Worm (Caenorhabditis elegans) whole organism, L2 larva: ENCODE results near the gene gst-32.

Experiments
- fos-1 ChIP-seq: fragments of 150-350 bp; optimal IDR thresholded peaks from 2 replicates; lab custom pipeline; 2014; ENCODE audit warnings: missing biosample characterization, missing genetic modification characterization
- lin-11 ChIP-seq: fragments of 150-350 bp; sonication (generic microtip); optimal IDR thresholded peaks from 2 replicates; lab custom pipeline; 2014; ENCODE audit warnings: missing biosample characterization, missing genetic modification characterization, inconsistent platforms, mixed read lengths
- zag-1 ChIP-seq: fragments of 150-350 bp; optimal IDR thresholded peaks from 2 replicates; lab custom pipeline; 2014; ENCODE audit warnings: missing biosample characterization, missing genetic modification characterization

DNA sequence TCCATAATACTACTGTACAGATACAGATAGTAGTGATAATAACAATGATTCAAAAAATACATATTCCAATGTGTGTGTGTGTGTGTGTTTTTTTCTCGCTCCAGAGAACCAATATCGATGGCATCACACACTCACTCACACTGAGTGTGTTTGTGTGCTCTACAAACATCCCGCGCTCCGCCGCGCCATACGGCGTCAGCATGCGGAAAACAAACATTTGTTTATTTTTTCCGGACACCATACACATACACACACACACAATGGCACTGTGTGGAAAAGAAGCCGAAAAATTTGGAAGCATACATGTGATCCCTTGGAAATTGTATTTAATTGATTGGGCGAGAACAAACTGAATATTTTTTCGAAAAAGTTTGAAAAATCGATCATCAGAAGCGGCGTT lies 40.6 kb upstream of the gst-32 start:
- TF ChIP-seq fos-1 (tag; lab: Kevin White, UChicago) (no peak), lin-11 (tag; lab: Kevin White, UChicago) (no peak), zag-1 (tag; lab: Kevin White, UChicago) (no peak)
